Worm (Caenorhabditis elegans) whole organism, L1 larva: ENCODE data around the gene his-38.
A peak's percentile ranks its signal among the peaks of the same experiment; 100 is the strongest.

Experiments
- alr-1 ChIP-seq: fragments of 200-800 bp; sonication (Bioruptor generic); optimal IDR thresholded peaks from 2 replicates; lab custom pipeline; 2018; ENCODE audit warnings: borderline replicate concordance, mild to moderate bottlenecking, missing genetic modification characterization, missing compliant biosample characterization
- blmp-1 ChIP-seq: fragments of 150-350 bp; optimal IDR thresholded peaks from 2 replicates; lab custom pipeline; 2014; ENCODE audit warnings: missing biosample characterization, missing genetic modification characterization
- elt-3 ChIP-seq, 6 experiments: fragments of 150-350 bp in 1 of 6; sonication (generic microtip); optimal IDR thresholded peaks; 2 replicates each; lab custom pipeline; 2017 to 2018; ENCODE audit warnings: missing biosample characterization in 6 of 6, missing genetic modification characterization in 6 of 6, inconsistent platforms in 1 of 6
- lin-39 ChIP-seq: fragments of 150-350 bp; optimal IDR thresholded peaks from 2 replicates; lab custom pipeline; 2014; ENCODE audit warnings: missing biosample characterization, missing genetic modification reagents, missing genetic modification characterization
- nhr-12 ChIP-seq: sonication (generic microtip); optimal IDR thresholded peaks from 2 replicates; lab custom pipeline; 2017; ENCODE audit warnings: missing biosample characterization, missing genetic modification characterization
- nhr-28 ChIP-seq: fragments of 150-350 bp; optimal IDR thresholded peaks from 2 replicates; lab custom pipeline; 2014; ENCODE audit warnings: missing biosample characterization, missing genetic modification characterization
- unc-30 ChIP-seq: sonication (generic microtip); optimal IDR thresholded peaks from 2 replicates; lab custom pipeline; 2017; ENCODE audit warnings: missing biosample characterization, missing genetic modification characterization
- unc-62 ChIP-seq: fragments of 150-350 bp; optimal IDR thresholded peaks from 2 replicates; lab custom pipeline; 2014; ENCODE audit warnings: missing biosample characterization, missing genetic modification reagents, missing genetic modification characterization
- unc-86 ChIP-seq: sonication (generic microtip); optimal IDR thresholded peaks from 2 replicates; lab custom pipeline; 2016; ENCODE audit warnings: missing genetic modification characterization, missing compliant biosample characterization
- ztf-11 ChIP-seq, 2 experiments: sonication (generic microtip); optimal IDR thresholded peaks; 2 replicates each; lab custom pipeline; 2016 to 2017; ENCODE audit warnings: missing genetic modification characterization in 2 of 2, missing biosample characterization in 1 of 2, missing compliant biosample characterization in 1 of 2

DNA sequence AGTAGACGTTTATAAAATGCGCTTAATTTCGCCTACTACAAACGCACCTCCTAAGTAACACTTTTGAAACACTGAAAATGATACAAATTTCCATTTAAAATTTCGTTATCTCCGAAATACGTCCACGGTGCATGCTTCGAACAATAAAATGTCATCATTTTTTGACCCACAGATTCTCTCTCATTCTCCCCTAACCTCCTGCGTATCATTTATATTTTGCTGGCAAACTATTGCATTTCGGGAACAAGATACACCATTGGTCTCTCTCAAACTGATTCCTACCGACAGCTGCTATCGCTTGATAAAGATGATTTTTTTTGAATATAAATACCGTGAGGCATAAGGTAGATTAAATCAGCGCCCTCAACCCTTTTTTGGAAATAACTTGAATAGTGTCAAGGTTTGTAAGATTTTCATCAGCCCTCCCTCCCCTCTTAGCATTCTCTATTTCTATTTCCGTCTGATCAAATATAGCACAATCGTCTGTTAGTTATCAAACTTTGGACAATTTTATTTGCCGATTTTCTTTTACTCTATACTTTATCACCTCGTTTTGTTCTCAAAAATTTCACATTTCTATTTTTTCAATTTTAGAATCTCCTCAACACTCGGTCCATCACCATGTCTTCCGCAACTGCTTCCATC lies 31.4 kb upstream of the his-38 start, which contains the start of gene C07D8.6:
- TF ChIP-seq unc-62, result no peak
- peak in 2 of 6 experiments; percentile 3 to 24 for TF ChIP-seq elt-3 (tag; optimal IDR thresholded peaks at IDR 0.05; lab: Kevin White, UChicago)
- no peak for TF ChIP-seq lin-39 (tag; lab: Kevin White, UChicago)
- TF ChIP-seq nhr-28 (tag; lab: Kevin White, UChicago), result no peak
- TF ChIP-seq nhr-12, result no peak
- TF ChIP-seq unc-30 (tag; lab: Kevin White, UChicago), result no peak
- no peak for TF ChIP-seq alr-1
- no peak for TF ChIP-seq ztf-11 (tag; optimal IDR thresholded peaks at IDR 0.05; lab: Kevin White, UChicago)
- TF ChIP-seq blmp-1, result peak; percentile 35
- no peak for TF ChIP-seq unc-86 (tag; lab: Kevin White, UChicago)
